Worm (Caenorhabditis elegans) whole organism, L4 larva: ENCODE measurements around the gene clec-139.
A peak's percentile ranks its signal among the peaks of the same experiment; 100 is the strongest.

Experiments used
- F10B5.3 ChIP-seq: sonication (generic microtip); optimal IDR thresholded peaks from 2 replicates; lab custom pipeline; 2016; ENCODE audit warnings: mild to moderate bottlenecking, missing genetic modification characterization, missing compliant biosample characterization
- R02D3.7 ChIP-seq: fragments of 150-350 bp; sonication (generic microtip); optimal IDR thresholded peaks from 3 replicates; lab custom pipeline; 2014; ENCODE audit warnings: missing biosample characterization, missing genetic modification characterization
- T20F7.1 ChIP-seq: fragments of 200-800 bp; sonication (Bioruptor generic); optimal IDR thresholded peaks from 2 replicates; lab custom pipeline; 2018; ENCODE audit warnings: mild to moderate bottlenecking, missing genetic modification characterization, missing compliant biosample characterization
- Y105C5A.15 ChIP-seq: fragments of 200-800 bp; sonication (Bioruptor generic); IDR thresholded peaks from 2 replicates; pipeline ENCODE4 v1.3.6; 2022; ENCODE audit warnings: missing genetic modification characterization, missing compliant biosample characterization
- ZK337.2 ChIP-seq: fragments of 200-800 bp; sonication (Bioruptor generic); IDR thresholded peaks from 2 replicates; pipeline ENCODE4 v1.3.6; 2022; ENCODE audit warnings: missing genetic modification reagents, missing genetic modification characterization, missing compliant biosample characterization
- aha-1 ChIP-seq: fragments of 150-350 bp; peaks from one replicate; lab custom pipeline; 2014; ENCODE audit warnings: missing biosample characterization, missing genetic modification characterization
- aly-2 ChIP-seq: sonication (generic microtip); optimal IDR thresholded peaks from 2 replicates; lab custom pipeline; 2018; ENCODE audit warnings: missing biosample characterization, missing genetic modification characterization
- arid-1 ChIP-seq: fragments of 200-800 bp; sonication (Bioruptor generic); conservative IDR thresholded peaks from 2 replicates; pipeline ENCODE4 v1.3.6; 2022; ENCODE audit warnings: missing genetic modification reagents, missing genetic modification characterization, missing compliant biosample characterization
- ceh-32 ChIP-seq: sonication (generic microtip); optimal IDR thresholded peaks from 2 replicates; lab custom pipeline; 2016; ENCODE audit warnings: mild to moderate bottlenecking, missing genetic modification characterization, missing compliant biosample characterization; ENCODE audit not compliant: poor library complexity
- ceh-62 ChIP-seq: sonication (generic microtip); optimal IDR thresholded peaks from 2 replicates; lab custom pipeline; 2017; ENCODE audit warnings: missing biosample characterization, missing genetic modification characterization
- ceh-82 ChIP-seq: sonication (generic microtip); optimal IDR thresholded peaks from 2 replicates; lab custom pipeline; 2017; ENCODE audit warnings: missing biosample characterization, missing genetic modification characterization
- ces-1 ChIP-seq: fragments of 150-350 bp; sonication (generic microtip); optimal IDR thresholded peaks from 4 replicates; lab custom pipeline; 2014; ENCODE audit warnings: missing biosample characterization, missing genetic modification reagents, missing genetic modification characterization
- daf-16 ChIP-seq, 3 experiments: sonication (generic microtip); optimal IDR thresholded peaks; 2 replicates each; lab custom pipeline; 2016 to 2017; ENCODE audit warnings: missing genetic modification characterization in 3 of 3, missing genetic modification reagents in 3 of 3, mild to moderate bottlenecking in 2 of 3, missing compliant biosample characterization in 2 of 3, missing biosample characterization in 1 of 3, moderate library complexity in 1 of 3
- dmd-6 ChIP-seq: fragments of 200-800 bp; sonication (Bioruptor generic); IDR thresholded peaks from 2 replicates; pipeline ENCODE4 v1.3.6; 2022; ENCODE audit warnings: missing genetic modification reagents, missing genetic modification characterization, missing compliant biosample characterization
- dmd-8 ChIP-seq: fragments of 200-800 bp; sonication (Bioruptor generic); IDR thresholded peaks from 2 replicates; pipeline ENCODE4 v1.3.6; 2022; ENCODE audit warnings: missing genetic modification characterization, missing compliant biosample characterization
- fkh-10 ChIP-seq: fragments of 150-350 bp; optimal IDR thresholded peaks from 2 replicates; lab custom pipeline; 2014; ENCODE audit warnings: missing biosample characterization, missing genetic modification reagents, missing genetic modification characterization
- hif-1 ChIP-seq, 2 experiments: sonication (generic microtip); optimal IDR thresholded peaks; 2 replicates each; lab custom pipeline; 2016 to 2017; ENCODE audit warnings: missing compliant biosample characterization in 2 of 2, missing genetic modification characterization in 2 of 2, missing genetic modification reagents in 2 of 2, missing genotype in 2 of 2, mild to moderate bottlenecking in 1 of 2
- hlh-11 ChIP-seq: fragments of 200-800 bp; sonication (Bioruptor generic); optimal IDR thresholded peaks from 2 replicates; lab custom pipeline; 2018; ENCODE audit warnings: mild to moderate bottlenecking, missing genetic modification characterization, missing compliant biosample characterization
- lin-29 ChIP-seq: fragments of 200-800 bp; sonication (Bioruptor generic); IDR thresholded peaks from 2 replicates; pipeline ENCODE4 v1.3.6; 2022; ENCODE audit warnings: missing genetic modification reagents, missing genetic modification characterization, missing compliant biosample characterization
- lin-39 ChIP-seq: fragments of 150-350 bp; optimal IDR thresholded peaks from 2 replicates; lab custom pipeline; 2014; ENCODE audit warnings: missing biosample characterization, missing genetic modification reagents, missing genetic modification characterization
- lir-3 ChIP-seq: sonication (generic microtip); optimal IDR thresholded peaks from 2 replicates; lab custom pipeline; 2016; ENCODE audit warnings: mild to moderate bottlenecking, missing genetic modification characterization, missing compliant biosample characterization
- lsy-2 ChIP-seq, 2 experiments: fragments of 150-350 bp in 1 of 2; sonication (generic microtip) in 1 of 2; optimal IDR thresholded peaks; 2 replicates each; lab custom pipeline; 2014 to 2017; ENCODE audit warnings: missing biosample characterization in 2 of 2, missing genetic modification characterization in 2 of 2
- madf-9 ChIP-seq: fragments of 200-800 bp; sonication (Bioruptor generic); conservative IDR thresholded peaks from 2 replicates; pipeline ENCODE4 v1.3.6; 2022; ENCODE audit warnings: missing genetic modification reagents, missing genetic modification characterization, missing compliant biosample characterization
- mxl-3 ChIP-seq: fragments of 200-800 bp; sonication (Bioruptor generic); optimal IDR thresholded peaks from 2 replicates; lab custom pipeline; 2018; ENCODE audit warnings: mild to moderate bottlenecking, missing genetic modification characterization, missing compliant biosample characterization
- nhr-102 ChIP-seq: sonication (generic microtip); optimal IDR thresholded peaks from 2 replicates; lab custom pipeline; 2016; ENCODE audit warnings: mild to moderate bottlenecking, missing genetic modification characterization, moderate library complexity, missing compliant biosample characterization
- nhr-11 ChIP-seq: fragments of 150-350 bp; optimal IDR thresholded peaks from 2 replicates; lab custom pipeline; 2014; ENCODE audit warnings: missing biosample characterization, missing genetic modification characterization
- nhr-25 ChIP-seq: sonication (generic microtip); optimal IDR thresholded peaks from 2 replicates; lab custom pipeline; 2017; ENCODE audit warnings: missing genetic modification characterization, mild to moderate bottlenecking, missing compliant biosample characterization, antibody characterized with exemption, moderate library complexity, borderline replicate concordance; ENCODE audit not compliant: insufficient read depth
- nhr-28 ChIP-seq: fragments of 150-350 bp; optimal IDR thresholded peaks from 2 replicates; lab custom pipeline; 2014; ENCODE audit warnings: missing biosample characterization, missing genetic modification characterization
- nhr-41 ChIP-seq: fragments of 200-800 bp; sonication (Bioruptor generic); IDR thresholded peaks from 2 replicates; pipeline ENCODE4 v1.3.6; 2022; ENCODE audit warnings: missing genetic modification reagents, missing genetic modification characterization, missing compliant biosample characterization
- nhr-42 ChIP-seq: fragments of 200-800 bp; sonication (Bioruptor generic); IDR thresholded peaks from 2 replicates; pipeline ENCODE4 v1.3.6; 2022; ENCODE audit warnings: missing genetic modification characterization, missing compliant biosample characterization
- nhr-48 ChIP-seq: sonication (generic microtip); optimal IDR thresholded peaks from 2 replicates; lab custom pipeline; 2016; ENCODE audit warnings: mild to moderate bottlenecking, missing genetic modification characterization, missing compliant biosample characterization
- nhr-6 ChIP-seq: fragments of 150-350 bp; optimal IDR thresholded peaks from 2 replicates; lab custom pipeline; 2014; ENCODE audit warnings: missing biosample characterization, missing genetic modification characterization
- pha-4 ChIP-seq, 2 experiments: fragments of 150-350 bp in 1 of 2; fragments of 200-800 bp in 1 of 2; sonication (Bioruptor generic) in 1 of 2; IDR thresholded peaks in 1 of 2; optimal IDR thresholded peaks in 1 of 2; 2 replicates each; pipeline versions ENCODE4 v1.3.6 to Lab custom; 2014 to 2022; ENCODE audit warnings: missing genetic modification characterization in 2 of 2, missing genetic modification reagents in 2 of 2, missing biosample characterization in 1 of 2, missing compliant biosample characterization in 1 of 2
- php-3 ChIP-seq: fragments of 200-800 bp; sonication (Bioruptor generic); IDR thresholded peaks from 2 replicates; pipeline ENCODE4 v1.3.6; 2022; ENCODE audit warnings: missing genetic modification reagents, missing genetic modification characterization, missing compliant biosample characterization
- sdz-12 ChIP-seq: fragments of 200-800 bp; sonication (Bioruptor generic); optimal IDR thresholded peaks from 2 replicates; lab custom pipeline; 2018; ENCODE audit warnings: mild to moderate bottlenecking, missing genetic modification characterization, missing compliant biosample characterization
- skn-1 ChIP-seq: fragments of 150-350 bp; optimal IDR thresholded peaks from 2 replicates; lab custom pipeline; 2014; ENCODE audit warnings: missing biosample characterization, missing genetic modification characterization
- snpc-1.2 ChIP-seq: fragments of 200-800 bp; sonication (Bioruptor generic); IDR thresholded peaks from 2 replicates; pipeline ENCODE4 v1.3.6; 2022; ENCODE audit warnings: missing genetic modification reagents, missing genetic modification characterization, missing compliant biosample characterization
- snpc-4 ChIP-seq: fragments of 150-350 bp; optimal IDR thresholded peaks from 2 replicates; lab custom pipeline; 2014; ENCODE audit warnings: missing biosample characterization, missing genetic modification characterization
- tag-97 ChIP-seq: fragments of 200-800 bp; sonication (Bioruptor generic); IDR thresholded peaks from 2 replicates; pipeline ENCODE4 v1.3.6; 2022; ENCODE audit warnings: missing genetic modification characterization, missing compliant biosample characterization
- unc-39 ChIP-seq: sonication (generic microtip); optimal IDR thresholded peaks from 2 replicates; lab custom pipeline; 2017; ENCODE audit warnings: missing biosample characterization, missing genetic modification characterization
- vab-7 ChIP-seq: fragments of 200-800 bp; sonication (Bioruptor generic); IDR thresholded peaks from 2 replicates; pipeline ENCODE4 v1.3.6; 2022; ENCODE audit warnings: missing genetic modification reagents, missing genetic modification characterization, missing compliant biosample characterization
- zfp-2 ChIP-seq: sonication (generic microtip); optimal IDR thresholded peaks from 2 replicates; lab custom pipeline; 2016; ENCODE audit warnings: mild to moderate bottlenecking, missing genetic modification characterization, missing compliant biosample characterization
- zip-11 ChIP-seq: fragments of 200-800 bp; sonication (Bioruptor generic); IDR thresholded peaks from 2 replicates; pipeline ENCODE4 v1.3.6; 2022; ENCODE audit warnings: missing genetic modification characterization, missing compliant biosample characterization

clec-139 gene

DNA sequence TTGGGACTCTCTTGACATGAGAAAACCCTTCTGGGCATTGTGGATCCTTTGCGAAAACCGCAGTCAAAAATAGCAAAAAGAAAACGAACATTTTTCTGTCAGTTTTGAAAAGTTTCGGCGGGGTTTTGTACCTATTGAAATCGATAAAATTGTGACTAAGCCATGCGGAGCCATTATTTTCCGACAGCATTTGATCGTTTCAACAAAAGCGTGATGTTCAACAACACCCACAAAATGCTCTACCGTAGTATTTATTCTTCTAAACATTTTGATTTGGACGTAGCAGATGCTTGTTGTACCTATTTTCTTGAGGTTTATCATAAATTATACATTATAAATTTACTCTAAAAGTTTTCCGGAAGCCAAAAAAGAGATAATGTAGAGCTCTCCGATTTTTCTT is 5.1 kb downstream of the clec-139 start, which contains the start of gene clec-136:
Gene clec-136 (minus strand): TSS at position 101 of the 400 bp plus-strand sequence.
- no peak for TF ChIP-seq nhr-6
- no peak for TF ChIP-seq nhr-48 (tag; lab: Kevin White, UChicago)

DNA sequence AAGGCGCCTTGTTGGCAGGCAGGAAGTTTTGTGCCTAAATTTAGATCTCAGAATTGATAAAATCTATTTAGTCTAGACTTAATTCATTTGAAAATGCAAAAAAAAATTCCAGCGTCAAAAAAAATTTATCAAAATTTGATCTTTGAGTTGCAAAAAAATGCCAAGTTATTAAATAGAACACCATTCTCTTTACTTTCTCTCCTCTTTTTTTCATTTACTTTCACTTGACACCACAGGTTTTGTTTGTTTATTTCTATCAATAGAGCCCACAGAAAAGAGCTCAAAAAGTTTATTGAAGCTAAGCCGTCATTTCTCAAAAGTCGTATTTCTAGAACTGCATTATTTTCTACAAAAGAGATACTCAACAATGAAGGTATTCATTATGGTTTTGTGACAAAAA is 8.9 kb downstream of the clec-139 start, which contains the start of gene pqn-35:
Gene pqn-35 (plus strand): TSS at position 301 of the 400 bp plus-strand sequence.
- TF ChIP-seq nhr-25 (no peak), hif-1 (tag; optimal IDR thresholded peaks at IDR 0.05; lab: Kevin White, UChicago) (no peak), ceh-62 (no peak), unc-39 (tag; lab: Kevin White, UChicago) (no peak), dmd-6 (GFP tag; lab: Robert Waterston, UW) (no peak), R02D3.7 (tag; lab: Kevin White, UChicago) (no peak), nhr-41 (GFP tag; lab: Robert Waterston, UW) (no peak), sdz-12 (GFP tag; lab: Kevin White, UChicago) (no peak), ces-1 (GFP tag; lab: Kevin White, UChicago) (no peak), php-3 (GFP tag; lab: Robert Waterston, UW) (no peak), arid-1 (GFP tag; lab: Robert Waterston, UW) (no peak), vab-7 (GFP tag; lab: Robert Waterston, UW) (no peak), aly-2 (tag; lab: Kevin White, UChicago) (no peak), lir-3 (no peak), nhr-42 (GFP tag; lab: Robert Waterston, UW) (no peak), snpc-1.2 (GFP tag; lab: Robert Waterston, UW) (no peak)

DNA sequence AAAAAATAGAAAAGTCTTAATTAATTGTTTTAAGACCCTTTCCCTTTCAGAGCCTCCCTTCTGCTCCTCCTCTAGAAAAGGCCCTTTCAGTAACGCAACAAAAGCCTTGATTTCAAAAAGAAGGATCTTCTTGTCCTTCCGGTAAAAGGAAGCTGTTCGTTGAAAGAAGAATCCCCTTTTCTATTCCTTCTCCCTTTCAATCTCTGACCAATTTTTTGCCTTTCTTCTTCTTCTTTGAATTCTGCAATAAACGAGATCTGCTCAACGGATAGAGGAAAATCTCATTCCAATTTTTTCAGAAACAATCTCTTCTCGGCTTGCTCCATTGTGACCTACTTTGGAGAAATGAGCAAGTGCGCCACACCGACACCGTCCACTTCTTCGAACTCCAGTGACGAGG is 13.5 kb downstream of the clec-139 start, which contains the start of gene F35D11.3:
Gene F35D11.3 (plus strand): TSS at position 300 of the 400 bp plus-strand sequence.
- no peak for TF ChIP-seq tag-97 (GFP tag; lab: Robert Waterston, UW)
- TF ChIP-seq fkh-10, result peak; percentile 62
- TF ChIP-seq, all 104 proteins: peak for 1

DNA sequence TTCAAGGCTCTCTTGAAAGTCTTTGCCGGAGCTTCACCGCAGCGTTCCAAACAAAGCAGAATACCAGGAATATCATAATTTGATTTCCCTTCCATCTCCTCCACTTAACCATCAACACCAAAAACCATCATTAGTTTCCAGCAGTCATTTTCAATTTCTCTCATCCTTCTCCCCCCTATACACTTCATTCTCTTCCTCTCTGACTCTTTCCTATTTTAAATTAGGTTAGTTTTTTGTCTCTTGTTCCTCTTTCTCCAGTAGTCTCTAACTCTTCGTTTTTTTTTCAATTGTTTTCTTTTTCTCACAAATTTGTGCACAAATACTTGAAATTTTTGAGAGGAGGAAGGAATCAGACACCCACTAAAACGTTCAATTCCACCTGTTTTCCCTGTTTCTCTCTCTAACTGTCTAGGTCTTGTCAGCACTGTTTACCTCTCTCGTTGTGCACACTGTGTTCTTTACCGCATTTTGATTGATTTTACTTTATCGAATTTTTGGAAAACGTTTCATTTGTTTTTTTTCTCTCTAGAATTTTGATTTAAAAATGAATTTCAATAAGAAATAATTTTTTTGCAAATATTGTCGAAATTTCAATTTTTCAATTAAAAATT is 14.8 kb downstream of the clec-139 start:
- no peak for TF ChIP-seq lsy-2 (tag; optimal IDR thresholded peaks at IDR 0.05; lab: Kevin White, UChicago)
- no peak for TF ChIP-seq zip-11 (GFP tag; lab: Robert Waterston, UW)
- no peak for TF ChIP-seq T20F7.1
- TF ChIP-seq madf-9 (GFP tag; lab: Robert Waterston, UW), result no peak
- peak; percentile 9 for TF ChIP-seq nhr-28 (tag; lab: Kevin White, UChicago)
- TF ChIP-seq hlh-11 (tag; lab: Kevin White, UChicago), result peak; percentile 15
- TF ChIP-seq php-3 (GFP tag; lab: Robert Waterston, UW), result no peak
- no peak; the same call in 1 of the 2 replicates for TF ChIP-seq dmd-6 (GFP tag; lab: Robert Waterston, UW)
- TF ChIP-seq nhr-102, result no peak
- TF ChIP-seq ces-1 (GFP tag; lab: Kevin White, UChicago), result peak; percentile 85
- no peak for TF ChIP-seq zfp-2 (tag; lab: Kevin White, UChicago)
- no peak for TF ChIP-seq Y105C5A.15
- no peak for TF ChIP-seq unc-39 (tag; lab: Kevin White, UChicago)
- TF ChIP-seq nhr-25, result no peak
- TF ChIP-seq daf-16 (GFP tag; optimal IDR thresholded peaks at IDR 0.05; lab: Kevin White, UChicago), result no peak
- peak; percentile 77 for TF ChIP-seq daf-16 (tag; optimal IDR thresholded peaks at IDR 0.05; lab: Kevin White, UChicago)
- TF ChIP-seq F10B5.3 (tag; lab: Kevin White, UChicago), result no peak
- no peak for TF ChIP-seq nhr-11 (tag; lab: Kevin White, UChicago)
- TF ChIP-seq ceh-32 (tag; lab: Kevin White, UChicago), result no peak
- no peak for TF ChIP-seq sdz-12 (GFP tag; lab: Kevin White, UChicago)
- TF ChIP-seq snpc-1.2 (GFP tag; lab: Robert Waterston, UW), result no peak
- TF ChIP-seq snpc-4 (tag; lab: Kevin White, UChicago), result no peak
- no peak for TF ChIP-seq ceh-82 (tag; lab: Kevin White, UChicago)
- no peak for TF ChIP-seq dmd-8 (GFP tag; lab: Robert Waterston, UW)
- no peak for TF ChIP-seq aly-2 (tag; lab: Kevin White, UChicago)
- no peak for TF ChIP-seq pha-4 (GFP tag; IDR thresholded peaks at IDR 0.05; lab: Robert Waterston, UW)
- TF ChIP-seq pha-4 (tag; optimal IDR thresholded peaks at IDR 0.05; lab: Kevin White, UChicago), result no peak
- no peak for TF ChIP-seq ZK337.2 (GFP tag; lab: Robert Waterston, UW)
- TF ChIP-seq aha-1 (tag; lab: Kevin White, UChicago), result peak; percentile 66
- no peak for TF ChIP-seq lin-29 (GFP tag; lab: Robert Waterston, UW)
- no peak for TF ChIP-seq lin-39 (tag; lab: Kevin White, UChicago)
- TF ChIP-seq mxl-3 (GFP tag; lab: Kevin White, UChicago), result no peak
- no peak for TF ChIP-seq skn-1 (tag; lab: Kevin White, UChicago)
- peak; percentile 76 for TF ChIP-seq fkh-10
